Worm (Caenorhabditis elegans): ENCODE results near the gene C14A4.9.

C14A4.9 gene

ce11 chrII:10639110-10639509 is 40.0 kb downstream of the C14A4.9 start, which contains the start of gene M28.9:
Gene M28.9 (plus strand): TSS chrII:10639410.
- TF ChIP-seq ceh-9 (tag; optimal IDR thresholded peaks at IDR 0.05) (no peak), R02D3.7 (tag; optimal IDR thresholded peaks at IDR 0.05) (no peak), ZK546.5 (tag; optimal IDR thresholded peaks at IDR 0.05) (no peak), nhr-25 (tag; optimal IDR thresholded peaks at IDR 0.05) (no peak), fos-1 (tag; optimal IDR thresholded peaks at IDR 0.05) (no peak), ceh-28 (tag; optimal IDR thresholded peaks at IDR 0.05) (no peak), egl-5 (tag; optimal IDR thresholded peaks at IDR 0.05) (no peak), nhr-11 (tag; optimal IDR thresholded peaks at IDR 0.05) (no peak), unc-62 (GFP tag; optimal IDR thresholded peaks at IDR 0.05) (no peak), hmg-11 (tag; optimal IDR thresholded peaks at IDR 0.05) (no peak), unc-39 (tag; optimal IDR thresholded peaks at IDR 0.05) (no peak), daf-12 (tag; optimal IDR thresholded peaks at IDR 0.05) (no peak), mml-1 (tag; optimal IDR thresholded peaks at IDR 0.05) (no peak), nhr-28 (tag; optimal IDR thresholded peaks at IDR 0.05) (no peak), egl-27 (tag; optimal IDR thresholded peaks at IDR 0.05) (no peak), pqm-1 (tag; optimal IDR thresholded peaks at IDR 0.05) (no peak), nhr-12 (tag; optimal IDR thresholded peaks at IDR 0.05) (no peak), elt-2 (tag; optimal IDR thresholded peaks at IDR 0.05) (no peak), lin-15B (tag; optimal IDR thresholded peaks at IDR 0.05) (no peak)

ce11 chrII:10643403-10643802 is 44.3 kb downstream of the C14A4.9 start, which contains the start of gene M28.4:
Gene M28.4 (plus strand): TSS chrII:10643703.
- TF ChIP-seq nhr-25 (tag; optimal IDR thresholded peaks at IDR 0.05) (no peak), unc-62 (GFP tag; optimal IDR thresholded peaks at IDR 0.05) (no peak), daf-12 (tag; optimal IDR thresholded peaks at IDR 0.05) (no peak), fkh-10 (GFP tag; optimal IDR thresholded peaks at IDR 0.05) (no peak)

- no peak for TF ChIP-seq nhr-25 (tag; optimal IDR thresholded peaks at IDR 0.05)
- peak; percentile 12 for TF ChIP-seq pqm-1 (tag; optimal IDR thresholded peaks at IDR 0.05)
- no peak for TF ChIP-seq ama-1 (optimal IDR thresholded peaks at IDR 0.05)
- TF ChIP-seq pha-4 (tag; optimal IDR thresholded peaks at IDR 0.05), result no peak
- peak; percentile 58 for TF ChIP-seq elt-2 (tag; optimal IDR thresholded peaks at IDR 0.05)
- no peak for TF ChIP-seq nhr-11 (tag; optimal IDR thresholded peaks at IDR 0.05)
- no peak for TF ChIP-seq elt-1 (tag; optimal IDR thresholded peaks at IDR 0.05)
Observed at ce11 chrII:10646901-10647566, 47.9 kb downstream of the C14A4.9 start, which contains the start of gene M28.10. Gene M28.10 (plus strand): TSS chrII:10647516.

Data from whole organism, L3 larva.